Worm (Caenorhabditis elegans): ENCODE results near the gene K02D10.1.

Gene K02D10.1

DNA sequence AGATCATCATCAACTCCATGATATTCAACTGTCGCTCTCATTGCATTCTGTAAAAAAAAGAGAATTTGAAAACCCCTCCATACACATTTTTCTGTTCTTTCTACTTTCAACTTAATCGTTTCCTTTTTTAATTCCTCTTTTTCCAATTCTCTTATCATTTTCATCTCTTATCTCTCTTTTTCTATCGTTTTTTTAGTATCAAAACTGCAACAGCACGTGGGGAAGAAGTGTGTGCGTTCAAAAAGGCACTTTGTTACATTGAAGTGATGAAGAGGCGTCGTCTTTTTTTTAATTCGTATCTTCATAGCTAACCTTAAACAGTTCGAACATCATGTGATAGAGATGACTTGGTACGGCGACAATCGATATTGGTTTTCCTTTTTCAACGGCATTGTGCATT, 30.2 kb upstream of the K02D10.1 start:
- TF ChIP-seq F26F4.8 (GFP tag; conservative IDR thresholded peaks at IDR 0.05) (no peak), mxl-3 (GFP tag; optimal IDR thresholded peaks at IDR 0.05) (peak; percentile 97), nhr-77 (tag; optimal IDR thresholded peaks at IDR 0.05) (peak; percentile 93), gei-8 (GFP tag; optimal IDR thresholded peaks at IDR 0.05) (peak; percentile 75), dve-1 (tag; optimal IDR thresholded peaks at IDR 0.05; ENCODE audit: insufficient read depth) (peak; percentile 95), daf-16 (GFP tag; optimal IDR thresholded peaks at IDR 0.05) (no peak), daf-16 (tag; optimal IDR thresholded peaks at IDR 0.05) (peak; percentile 31), zip-2 (tag; optimal IDR thresholded peaks at IDR 0.05) (no peak), ama-1 (optimal IDR thresholded peaks at IDR 0.05) (peak; percentile 32), ceh-20 (GFP tag; IDR thresholded peaks at IDR 0.05) (peak; percentile 29; the same call in 1 of the 2 replicates), php-3 (GFP tag; IDR thresholded peaks at IDR 0.05) (peak; percentile 83), nhr-102 (tag; optimal IDR thresholded peaks at IDR 0.05) (peak; percentile 35), hif-1 (tag; optimal IDR thresholded peaks at IDR 0.05) (no peak), nhr-237 (tag; optimal IDR thresholded peaks at IDR 0.05) (no peak), unc-39 (tag; optimal IDR thresholded peaks at IDR 0.05) (no peak), T20F7.1 (GFP tag; optimal IDR thresholded peaks at IDR 0.05) (peak; percentile 62), lin-39 (tag; optimal IDR thresholded peaks at IDR 0.05) (no peak), cey-2 (tag; optimal IDR thresholded peaks at IDR 0.05; ENCODE audit: borderline replicate concordance, insufficient read depth) (peak; percentile 90), hlh-11 (tag; optimal IDR thresholded peaks at IDR 0.05) (peak; percentile 91), nhr-48 (tag; optimal IDR thresholded peaks at IDR 0.05) (peak; percentile 94), jun-1 (tag; optimal IDR thresholded peaks at IDR 0.05) (no peak), fkh-10 (GFP tag; optimal IDR thresholded peaks at IDR 0.05) (no peak), nhr-28 (tag; optimal IDR thresholded peaks at IDR 0.05) (peak; percentile 95), tra-1 (GFP tag; IDR thresholded peaks at IDR 0.05) (peak; percentile 82), dmd-6 (GFP tag; IDR thresholded peaks at IDR 0.05) (peak; percentile 96), pqm-1 (tag; optimal IDR thresholded peaks at IDR 0.05) (peak; percentile 93), ceh-82 (tag; optimal IDR thresholded peaks at IDR 0.05) (no peak), mes-2 (tag; optimal IDR thresholded peaks at IDR 0.05; ENCODE audit: poor library complexity, severe bottlenecking) (peak; percentile 44), nhr-6 (tag; optimal IDR thresholded peaks at IDR 0.05) (peak; percentile 31), lsy-2 (tag; optimal IDR thresholded peaks at IDR 0.05) (peak in 1 of 2 experiments; percentile 72), dpl-1 (GFP tag; optimal IDR thresholded peaks at IDR 0.05) (peak; percentile 50), ZK546.5 (tag; optimal IDR thresholded peaks at IDR 0.05) (no peak), F37D6.2 (tag; optimal IDR thresholded peaks at IDR 0.05) (no peak), skn-1 (tag; optimal IDR thresholded peaks at IDR 0.05) (no peak), hlh-30 (tag; optimal IDR thresholded peaks at IDR 0.05; ENCODE audit: insufficient read depth) (peak; percentile 90), fos-1 (tag; optimal IDR thresholded peaks at IDR 0.05) (no peak), mep-1 (tag; optimal IDR thresholded peaks at IDR 0.05) (peak; percentile 72), daf-12 (tag; optimal IDR thresholded peaks at IDR 0.05) (no peak), attf-4 (tag; optimal IDR thresholded peaks at IDR 0.05) (no peak), hmg-1.1 (GFP tag; IDR thresholded peaks at IDR 0.05) (no peak), mdl-1 (tag; optimal IDR thresholded peaks at IDR 0.05) (peak; percentile 69 to 97), zag-1 (tag; optimal IDR thresholded peaks at IDR 0.05) (no peak), nhr-10 (tag; optimal IDR thresholded peaks at IDR 0.05) (peak; percentile 43), lin-1 (GFP tag; IDR thresholded peaks at IDR 0.05) (peak; percentile 77), aha-1 (tag) (peak; percentile 84), lin-13 (GFP tag; optimal IDR thresholded peaks at IDR 0.05) (peak; percentile 20)
